Fruit fly (Drosophila melanogaster) whole organism, pupa: ENCODE measurements around the gene CG3902.
A peak's percentile ranks its signal among the peaks of the same experiment; 100 is the strongest.

Experiments
- CG10348 ChIP-seq: fragments of 200-800 bp; sonication (Bioruptor generic); IDR thresholded peaks from 2 replicates; pipeline ENCODE4 v1.3.6; 2022; ENCODE audit warnings: missing biosample characterization, missing genetic modification characterization
- CG12605 ChIP-seq: fragments of 200-800 bp; sonication (Bioruptor generic); IDR thresholded peaks from 2 replicates; pipeline ENCODE4 v1.3.6; 2022; ENCODE audit warnings: missing biosample characterization, missing genetic modification characterization
- CG13204 ChIP-seq: fragments of 200-800 bp; sonication (Bioruptor generic); optimal IDR thresholded peaks from 2 replicates; lab custom pipeline; 2018; ENCODE audit warnings: missing biosample characterization, mild to moderate bottlenecking, missing genetic modification characterization, moderate library complexity
- CG14655 ChIP-seq: fragments of 200-800 bp; sonication (Bioruptor generic); optimal IDR thresholded peaks from 3 replicates; lab custom pipeline; 2017; ENCODE audit warnings: mild to moderate bottlenecking, missing biosample characterization, missing genetic modification reagents, missing genetic modification characterization
- CG15710 ChIP-seq: fragments of 200-800 bp; sonication (Bioruptor generic); optimal IDR thresholded peaks from 2 replicates; lab custom pipeline; 2018; ENCODE audit warnings: missing biosample characterization, mild to moderate bottlenecking, missing genetic modification characterization, moderate library complexity
- CG17806 ChIP-seq: fragments of 200-800 bp; sonication (Bioruptor generic); optimal IDR thresholded peaks from 2 replicates; lab custom pipeline; 2018; ENCODE audit warnings: missing biosample characterization, mild to moderate bottlenecking, missing genetic modification characterization, moderate library complexity
- CG32121 ChIP-seq: fragments of 200-800 bp; sonication (Bioruptor generic); IDR thresholded peaks from 2 replicates; pipeline ENCODE4 v1.3.6; 2022; ENCODE audit warnings: missing biosample characterization, missing genetic modification characterization
- CG34367 ChIP-seq: fragments of 200-800 bp; sonication (Bioruptor generic); optimal IDR thresholded peaks from 2 replicates; lab custom pipeline; 2018; ENCODE audit warnings: missing biosample characterization, mild to moderate bottlenecking, missing genetic modification characterization
- CG4496 ChIP-seq: fragments of 200-800 bp; sonication (Bioruptor generic); IDR thresholded peaks from 3 replicates; pipeline ENCODE4 v1.3.6; 2022; ENCODE audit warnings: missing biosample characterization, missing genetic modification characterization
- CG8159 ChIP-seq: fragments of 200-800 bp; sonication (Bioruptor generic); optimal IDR thresholded peaks from 3 replicates; lab custom pipeline; 2018; ENCODE audit warnings: missing biosample characterization, mild to moderate bottlenecking, missing genetic modification characterization, moderate library complexity
- CG8301 ChIP-seq: fragments of 200-800 bp; sonication (Bioruptor generic); optimal IDR thresholded peaks from 2 replicates; lab custom pipeline; 2018; ENCODE audit warnings: missing biosample characterization, mild to moderate bottlenecking, missing genetic modification characterization
- CG9948 ChIP-seq: fragments of 200-800 bp; sonication (Bioruptor generic); optimal IDR thresholded peaks from 2 replicates; lab custom pipeline; 2018; ENCODE audit warnings: missing biosample characterization, mild to moderate bottlenecking, missing genetic modification characterization, moderate library complexity
- D1 ChIP-seq: fragments of 200-800 bp; sonication (Bioruptor generic); optimal IDR thresholded peaks from 2 replicates; lab custom pipeline; 2018; ENCODE audit warnings: missing biosample characterization, mild to moderate bottlenecking, missing genetic modification characterization, moderate library complexity
- EcR ChIP-seq: fragments of 200-800 bp; sonication (Bioruptor generic); optimal IDR thresholded peaks from 3 replicates; lab custom pipeline; 2019; ENCODE audit warnings: missing biosample characterization, missing genetic modification characterization, mild to moderate bottlenecking, moderate library complexity, missing genetic modification reagents
- Ets98B ChIP-seq: fragments of 200-800 bp; sonication (Bioruptor generic); IDR thresholded peaks from 2 replicates; pipeline ENCODE4 v1.3.6; 2022; ENCODE audit warnings: missing biosample characterization, missing genetic modification characterization
- Pif1A ChIP-seq: fragments of 200-800 bp; sonication (Bioruptor generic); optimal IDR thresholded peaks from 3 replicates; lab custom pipeline; 2016; ENCODE audit warnings: missing biosample characterization, missing genetic modification characterization
- Pif1B ChIP-seq: fragments of 200-800 bp; sonication (Bioruptor generic); optimal IDR thresholded peaks from 3 replicates; lab custom pipeline; 2016; ENCODE audit warnings: missing biosample characterization, missing genetic modification characterization
- Snoo ChIP-seq: fragments of 200-800 bp; sonication (Bioruptor generic); optimal IDR thresholded peaks from 3 replicates; lab custom pipeline; 2017; ENCODE audit warnings: missing biosample characterization, mild to moderate bottlenecking, missing genetic modification characterization, inconsistent platforms
- fd96Ca ChIP-seq: fragments of 200-800 bp; sonication (Bioruptor generic); IDR thresholded peaks from 3 replicates; pipeline ENCODE4 v1.3.6; 2022; ENCODE audit warnings: missing biosample characterization, missing genetic modification characterization
- gl ChIP-seq: fragments of 200-800 bp; sonication (Bioruptor generic); optimal IDR thresholded peaks from 2 replicates; lab custom pipeline; 2018; ENCODE audit warnings: missing biosample characterization, mild to moderate bottlenecking, missing genetic modification characterization
- rn ChIP-seq: fragments of 200-800 bp; sonication (Bioruptor generic); IDR thresholded peaks from 2 replicates; pipeline ENCODE4 v1.3.6; 2022; ENCODE audit warnings: missing biosample characterization, missing genetic modification characterization

Gene CG3902

DNA sequence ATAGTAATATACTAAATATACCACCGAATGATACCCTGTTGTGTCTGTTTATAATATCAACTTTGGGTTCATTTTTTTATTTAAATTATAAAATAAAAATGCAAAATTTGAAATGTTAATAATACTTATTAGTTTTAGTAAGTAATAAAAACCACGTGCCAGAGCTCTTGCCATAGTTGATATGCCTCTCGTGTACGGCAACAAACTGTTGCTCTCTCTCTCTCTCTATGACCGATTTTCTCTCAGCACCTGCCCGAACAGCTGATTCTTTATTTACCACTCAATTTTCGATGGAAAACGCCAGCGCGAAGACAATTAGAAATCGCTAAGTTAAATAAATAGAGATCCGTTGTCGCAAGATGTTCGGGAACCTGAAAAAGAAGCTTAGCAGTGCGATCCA is 30.6 kb downstream of the CG3902 start, which contains the start of gene Dysb:
Gene Dysb (plus strand): TSS at position 251 of the 400 bp plus-strand sequence.
- TF ChIP-seq CG8301 (tag; lab: Kevin White, UChicago) (peak; percentile 80), CG12605 (peak; percentile 92), fd96Ca (no peak; the same call in 2 of the 3 replicates), EcR (no peak), Snoo (tag; lab: Kevin White, UChicago) (peak; percentile 81), CG17806 (tag; lab: Kevin White, UChicago) (peak; percentile 83), CG4496 (GFP tag; lab: Robert Waterston, UW) (peak; percentile 93), Ets98B (GFP tag; lab: Robert Waterston, UW) (peak; percentile 96), Pif1B (peak; percentile 82), CG13204 (no peak), Pif1A (GFP tag; lab: Kevin White, UChicago) (peak; percentile 76), CG32121 (peak; percentile 90), gl (tag; lab: Kevin White, UChicago) (no peak), CG15710 (peak; percentile 75), D1 (tag; lab: Kevin White, UChicago) (peak; percentile 46), CG9948 (tag; lab: Kevin White, UChicago) (peak; percentile 70), CG8159 (peak; percentile 79), CG14655 (no peak), rn (GFP tag; lab: Robert Waterston, UW) (no peak; the same call in 1 of the 2 replicates), CG34367 (tag; lab: Kevin White, UChicago) (peak; percentile 70), CG10348 (GFP tag; lab: Robert Waterston, UW) (0 out of 2 replicates have a peak, but pooled peaks have one; percentile 26)

DNA sequence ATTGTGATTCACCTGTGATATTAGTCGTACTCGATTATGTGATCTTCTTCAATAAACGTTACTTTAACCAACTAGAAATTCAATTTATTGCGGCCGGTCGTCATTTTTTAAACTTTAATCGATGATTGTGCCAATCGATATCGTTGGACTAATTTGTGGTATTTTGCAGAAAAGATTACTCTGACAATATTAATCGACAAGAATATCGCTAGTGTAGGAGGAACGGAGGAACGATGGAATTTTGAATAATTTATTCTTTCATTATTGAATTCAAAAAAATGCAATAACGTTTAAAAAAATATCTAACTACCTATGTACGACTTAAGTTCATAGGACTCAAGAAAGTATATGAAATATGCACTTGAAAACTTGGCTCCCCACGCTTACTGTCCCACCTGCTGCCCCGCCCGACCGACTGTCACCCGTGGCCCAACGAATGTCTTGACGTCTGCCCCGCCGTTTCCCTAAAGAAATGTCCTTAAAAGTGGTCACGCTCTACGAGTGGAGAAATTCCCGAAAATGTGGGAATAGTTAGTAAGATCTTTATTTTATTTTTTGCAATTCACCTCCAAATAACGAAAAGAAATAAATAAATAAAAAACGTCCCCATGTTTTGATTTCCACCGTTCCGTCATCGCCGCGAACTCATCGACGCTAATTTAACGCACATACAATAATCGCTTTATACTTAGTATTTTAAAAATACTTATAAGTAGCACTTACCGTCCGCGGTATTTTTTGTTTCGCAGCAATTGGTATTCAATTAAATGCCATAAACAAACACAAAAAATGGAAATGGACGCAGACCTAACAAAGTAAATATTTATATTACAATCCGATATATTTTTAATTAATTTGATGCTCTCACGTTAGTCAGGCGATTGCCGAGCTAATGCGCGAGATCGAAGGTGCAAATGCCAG is 32.4 kb downstream of the CG3902 start, which contains the start of gene CG14074:
Gene CG14074 (plus strand): TSS at position 779 of the 921 bp plus-strand sequence.
- TF ChIP-seq fd96Ca = no peak
- TF ChIP-seq Ets98B (GFP tag; lab: Robert Waterston, UW) = no peak
- TF ChIP-seq, all 21 proteins: peak for 0

DNA sequence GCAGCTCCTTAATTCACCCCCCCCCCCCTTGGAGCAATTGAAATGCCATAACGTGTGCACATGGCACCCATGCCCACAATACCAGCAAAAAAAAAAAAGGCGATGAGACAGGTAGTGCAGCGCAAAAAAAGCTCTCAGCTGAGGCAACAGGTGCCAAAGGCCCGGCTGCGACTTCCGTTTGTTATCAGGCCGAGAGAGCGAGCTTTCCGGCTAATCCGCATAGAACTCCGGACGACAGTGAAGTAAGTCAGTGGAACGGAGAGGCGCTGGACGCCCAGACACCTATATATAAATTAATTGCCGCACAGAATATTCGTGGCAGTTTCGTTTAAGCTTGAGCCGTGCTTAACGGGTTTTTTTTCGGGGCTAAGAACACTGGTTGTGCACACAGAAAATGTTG is 34.8 kb downstream of the CG3902 start, which contains the start of gene CG6865:
Gene CG6865 (plus strand): TSS at position 321 of the 400 bp plus-strand sequence.
- TF ChIP-seq D1 (tag; lab: Kevin White, UChicago) (no peak), CG12605 (no peak), Ets98B (GFP tag; lab: Robert Waterston, UW) (no peak), CG17806 (tag; lab: Kevin White, UChicago) (no peak), fd96Ca (no peak), Pif1A (GFP tag; lab: Kevin White, UChicago) (no peak), CG9948 (tag; lab: Kevin White, UChicago) (no peak)

DNA sequence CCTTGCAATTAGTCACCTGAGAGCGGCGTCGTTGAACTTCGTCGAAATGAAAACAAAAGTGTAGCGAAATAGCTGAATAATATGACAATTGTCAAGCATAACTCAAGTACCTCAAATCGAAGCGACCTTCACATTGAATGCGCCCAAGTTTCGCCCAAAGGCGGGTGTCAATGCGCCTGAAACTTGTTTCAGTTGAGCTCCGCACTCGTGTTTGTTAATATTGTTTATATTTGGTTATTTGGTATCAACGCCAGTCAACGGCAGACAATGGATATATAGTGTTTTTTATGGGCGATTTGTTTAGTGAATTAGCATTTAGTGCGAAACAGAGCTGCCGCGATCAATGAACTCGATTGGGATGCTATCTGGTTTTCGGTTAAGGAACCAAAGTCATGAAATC is 36.2 kb downstream of the CG3902 start:
- TF ChIP-seq CG8301 (tag; lab: Kevin White, UChicago) (no peak), CG32121 (no peak), Snoo (tag; lab: Kevin White, UChicago) (no peak), CG4496 (GFP tag; lab: Robert Waterston, UW) (no peak)

DNA sequence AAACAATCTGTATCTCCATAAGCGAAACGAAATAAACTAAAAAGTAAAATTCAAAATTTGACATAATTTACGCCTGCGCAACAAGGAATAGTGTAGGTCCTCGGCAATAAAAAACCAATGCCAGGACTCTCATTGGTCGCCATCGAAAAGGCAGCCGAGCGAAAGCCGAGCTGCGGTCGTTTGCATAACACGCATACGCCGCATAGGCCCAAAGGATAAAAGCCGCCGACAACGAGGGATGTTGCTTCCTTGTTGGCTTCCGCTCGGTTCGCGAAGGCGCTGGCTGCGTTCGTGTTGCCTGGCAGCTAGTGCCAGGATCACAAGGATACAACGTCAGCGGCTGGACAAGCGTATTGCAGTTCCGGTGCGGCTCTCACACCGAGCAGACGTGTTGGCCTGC is 37.6 kb downstream of the CG3902 start:
- no peak for TF ChIP-seq CG13204
- TF ChIP-seq CG9948 (tag; lab: Kevin White, UChicago) = no peak
- no peak for TF ChIP-seq Pif1A (GFP tag; lab: Kevin White, UChicago)
- no peak for TF ChIP-seq CG15710
- TF ChIP-seq CG17806 (tag; lab: Kevin White, UChicago) = no peak
- TF ChIP-seq gl (tag; lab: Kevin White, UChicago) = no peak
- TF ChIP-seq fd96Ca = no peak
- TF ChIP-seq Snoo (tag; lab: Kevin White, UChicago) = no peak
- TF ChIP-seq CG14655 = no peak
- TF ChIP-seq Ets98B (GFP tag; lab: Robert Waterston, UW) = no peak
- no peak for TF ChIP-seq CG10348 (GFP tag; lab: Robert Waterston, UW)
- no peak for TF ChIP-seq Pif1B
- no peak for TF ChIP-seq CG12605
- no peak for TF ChIP-seq EcR

DNA sequence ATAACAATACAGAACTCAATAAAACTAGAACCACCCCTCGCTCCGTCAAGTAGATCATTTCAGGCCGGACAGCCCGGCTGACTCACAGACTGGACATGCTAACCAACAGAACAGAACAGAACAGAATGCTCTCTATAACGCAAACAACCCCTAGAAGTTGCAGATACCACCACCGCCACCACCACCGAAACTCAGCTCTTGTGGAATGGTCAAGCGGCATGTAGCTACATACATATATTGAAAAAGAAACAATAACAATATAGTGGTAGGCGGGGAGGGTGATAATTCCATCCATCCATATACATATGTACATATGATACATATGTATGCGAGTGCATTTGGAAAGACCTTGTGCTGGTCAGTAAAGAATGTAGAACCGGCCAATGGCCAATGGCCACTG is 43.7 kb downstream of the CG3902 start:
- TF ChIP-seq fd96Ca (no peak), CG32121 (no peak), CG10348 (GFP tag; lab: Robert Waterston, UW) (no peak), CG8159 (no peak), rn (GFP tag; lab: Robert Waterston, UW) (no peak), CG15710 (no peak), Pif1A (GFP tag; lab: Kevin White, UChicago) (no peak), EcR (no peak), Snoo (tag; lab: Kevin White, UChicago) (no peak), CG12605 (no peak), CG34367 (tag; lab: Kevin White, UChicago) (no peak), Ets98B (GFP tag; lab: Robert Waterston, UW) (no peak), CG9948 (tag; lab: Kevin White, UChicago) (no peak), CG17806 (tag; lab: Kevin White, UChicago) (no peak), CG14655 (no peak), gl (tag; lab: Kevin White, UChicago) (no peak), CG4496 (GFP tag; lab: Robert Waterston, UW) (no peak), Pif1B (no peak), CG8301 (tag; lab: Kevin White, UChicago) (no peak), D1 (tag; lab: Kevin White, UChicago) (no peak)
- TF ChIP-seq, all 21 proteins: peak for 0
